Fruit fly (Drosophila melanogaster) whole organism, embryonic: ENCODE data around the gene CG15922.

Experiments used
- CG10267 ChIP-seq: fragments of 200-800 bp; sonication (Bioruptor generic); optimal IDR thresholded peaks from 2 replicates; lab custom pipeline; 2018; ENCODE audit warnings: missing biosample characterization, mild to moderate bottlenecking, missing genetic modification characterization, moderate library complexity
- CG10979 ChIP-seq: fragments of 200-800 bp; sonication (Bioruptor generic); optimal IDR thresholded peaks from 2 replicates; lab custom pipeline; 2018; ENCODE audit warnings: missing biosample characterization, mild to moderate bottlenecking, missing genetic modification characterization, moderate library complexity
- CG12391 ChIP-seq: fragments of 200-800 bp; sonication (Bioruptor generic); optimal IDR thresholded peaks from 3 replicates; lab custom pipeline; 2018; ENCODE audit warnings: missing biosample characterization, mild to moderate bottlenecking, missing genetic modification characterization, moderate library complexity
- CG15514 ChIP-seq: fragments of 200-800 bp; sonication (Bioruptor generic); optimal IDR thresholded peaks from 3 replicates; lab custom pipeline; 2017; ENCODE audit warnings: missing biosample characterization, missing genetic modification characterization, mild to moderate bottlenecking, moderate library complexity, missing genetic modification reagents
- CG1603 ChIP-seq: fragments of 200-800 bp; sonication (Bioruptor generic); optimal IDR thresholded peaks from 2 replicates; lab custom pipeline; 2019; ENCODE audit warnings: missing biosample characterization, mild to moderate bottlenecking, missing genetic modification characterization, moderate library complexity
- CG16815 ChIP-seq: fragments of 200-800 bp; sonication (Bioruptor generic); optimal IDR thresholded peaks from 3 replicates; lab custom pipeline; 2017; ENCODE audit warnings: missing biosample characterization, mild to moderate bottlenecking, missing genetic modification characterization
- CG16863 ChIP-seq: fragments of 200-800 bp; sonication (Bioruptor generic); optimal IDR thresholded peaks from 3 replicates; lab custom pipeline; 2016; ENCODE audit warnings: missing biosample characterization, missing genetic modification characterization
- CG17568 ChIP-seq: fragments of 200-800 bp; sonication (Bioruptor generic); optimal IDR thresholded peaks from 2 replicates; lab custom pipeline; 2018; ENCODE audit warnings: missing biosample characterization, mild to moderate bottlenecking, missing genetic modification characterization, moderate library complexity
- CG18619 ChIP-seq: fragments of 200-800 bp; sonication (Bioruptor generic); optimal IDR thresholded peaks from 3 replicates; lab custom pipeline; 2017; ENCODE audit warnings: missing biosample characterization, mild to moderate bottlenecking, missing genetic modification characterization
- CG18764 ChIP-seq: fragments of 200-800 bp; sonication (Bioruptor generic); optimal IDR thresholded peaks from 3 replicates; lab custom pipeline; 2016; ENCODE audit warnings: missing biosample characterization, missing genetic modification characterization
- CG3838 ChIP-seq: fragments of 200-800 bp; sonication (Bioruptor generic); optimal IDR thresholded peaks from 3 replicates; lab custom pipeline; 2016; ENCODE audit warnings: missing biosample characterization, missing genetic modification characterization
- CG4282 ChIP-seq: fragments of 200-800 bp; sonication (Bioruptor generic); optimal IDR thresholded peaks from 2 replicates; lab custom pipeline; 2016; ENCODE audit warnings: missing biosample characterization, missing genetic modification characterization
- CG5953 ChIP-seq: fragments of 200-800 bp; sonication (Bioruptor generic); IDR thresholded peaks from 2 replicates; pipeline ENCODE4 v1.3.6; 2022; ENCODE audit warnings: missing biosample characterization, missing genetic modification characterization
- CG6654 ChIP-seq: fragments of 200-800 bp; sonication (Bioruptor generic); optimal IDR thresholded peaks from 2 replicates; lab custom pipeline; 2017; ENCODE audit warnings: missing biosample characterization, mild to moderate bottlenecking, missing genetic modification characterization
- CG6689 ChIP-seq: fragments of 200-800 bp; sonication (Bioruptor generic); IDR thresholded peaks from 2 replicates; pipeline ENCODE4 v1.3.6; 2022; ENCODE audit warnings: missing biosample characterization, missing genetic modification characterization
- CG9437 ChIP-seq: fragments of 200-800 bp; sonication (Bioruptor generic); optimal IDR thresholded peaks from 2 replicates; lab custom pipeline; 2018; ENCODE audit warnings: missing biosample characterization, mild to moderate bottlenecking, missing genetic modification characterization
- CTCF ChIP-seq: fragments of 200-800 bp; sonication (Bioruptor generic); optimal IDR thresholded peaks from 2 replicates; lab custom pipeline; 2017; ENCODE audit warnings: missing biosample characterization, mild to moderate bottlenecking, missing genetic modification characterization, moderate library complexity
- Dfd ChIP-seq, 2 experiments: fragments of >200 bp; optimal IDR thresholded peaks; 2 replicates each; lab custom pipeline; 2017; ENCODE audit warnings: missing biosample characterization in 2 of 2, missing genetic modification characterization in 2 of 2
- Dip3 ChIP-seq: fragments of 200-800 bp; sonication (Bioruptor generic); optimal IDR thresholded peaks from 3 replicates; lab custom pipeline; 2016; ENCODE audit warnings: missing biosample characterization, missing genetic modification characterization
- Doc3 ChIP-seq: fragments of 200-800 bp; sonication (Bioruptor generic); IDR thresholded peaks from 3 replicates; pipeline ENCODE4 v1.3.6; 2022; ENCODE audit warnings: missing biosample characterization, missing genetic modification characterization; ENCODE audit not compliant: partially characterized antibody
- Dref ChIP-seq: fragments of 200-800 bp; sonication (Bioruptor generic); IDR thresholded peaks from 2 replicates; pipeline ENCODE4 v1.3.6; 2022; ENCODE audit warnings: missing biosample characterization, missing genetic modification characterization
- H15 ChIP-seq: fragments of 200-800 bp; sonication (Bioruptor generic); IDR thresholded peaks from 3 replicates; pipeline ENCODE4 v1.3.6; 2022; ENCODE audit warnings: missing biosample characterization, missing genetic modification characterization
- H2.0 ChIP-seq: fragments of 200-800 bp; sonication (Bioruptor generic); IDR thresholded peaks from 2 replicates; pipeline ENCODE4 v1.3.6; 2022; ENCODE audit warnings: missing biosample characterization, missing genetic modification characterization
- HHEX ChIP-seq: fragments of 200-800 bp; sonication (Bioruptor generic); optimal IDR thresholded peaks from 3 replicates; lab custom pipeline; 2017; ENCODE audit warnings: missing biosample characterization, mild to moderate bottlenecking, missing genetic modification characterization, missing genetic modification reagents
- Kr ChIP-seq: fragments of 200-800 bp; sonication (Bioruptor generic); optimal IDR thresholded peaks from 2 replicates; lab custom pipeline; 2017; ENCODE audit warnings: missing biosample characterization, mild to moderate bottlenecking, missing genetic modification characterization
- Lim3 ChIP-seq: fragments of 200-800 bp; sonication (Bioruptor generic); IDR thresholded peaks from 2 replicates; pipeline ENCODE4 v1.3.6; 2022; ENCODE audit warnings: missing biosample characterization, missing genetic modification characterization
- MBD-R2 ChIP-seq: fragments of 200-800 bp; sonication (Bioruptor generic); IDR thresholded peaks from 2 replicates; pipeline ENCODE4 v1.3.6; 2022; ENCODE audit warnings: missing biosample characterization, missing genetic modification characterization
- Myb ChIP-seq: fragments of 200-800 bp; sonication (Bioruptor generic); optimal IDR thresholded peaks from 2 replicates; lab custom pipeline; 2016; ENCODE audit warnings: missing biosample characterization, missing genetic modification characterization
- Six4 ChIP-seq: fragments of 200-800 bp; sonication (Bioruptor generic); optimal IDR thresholded peaks from 2 replicates; lab custom pipeline; 2016; ENCODE audit warnings: missing biosample characterization, missing genetic modification characterization
- Spps ChIP-seq: fragments of 200-800 bp; sonication (Bioruptor generic); optimal IDR thresholded peaks from 2 replicates; lab custom pipeline; 2018; ENCODE audit warnings: missing biosample characterization, mild to moderate bottlenecking, missing genetic modification characterization
- Sry-δ ChIP-seq: fragments of 200-800 bp; sonication (Bioruptor generic); optimal IDR thresholded peaks from 2 replicates; lab custom pipeline; 2016; ENCODE audit warnings: missing biosample characterization, missing genetic modification characterization
- Xbp1 ChIP-seq: fragments of 200-800 bp; sonication (Bioruptor generic); optimal IDR thresholded peaks from 3 replicates; lab custom pipeline; 2016; ENCODE audit warnings: missing biosample characterization, mild to moderate bottlenecking, missing genetic modification characterization
- YL-1 ChIP-seq: fragments of 200-800 bp; sonication (Bioruptor generic); optimal IDR thresholded peaks from 3 replicates; lab custom pipeline; 2017; ENCODE audit warnings: missing biosample characterization, mild to moderate bottlenecking, missing genetic modification characterization
- bcd ChIP-seq: fragments of 200-800 bp; sonication (Bioruptor generic); optimal IDR thresholded peaks from 2 replicates; lab custom pipeline; 2017; ENCODE audit warnings: missing biosample characterization, mild to moderate bottlenecking, missing genetic modification characterization
- chif ChIP-seq, 2 experiments: fragments of 200-800 bp; sonication (Bioruptor generic); optimal IDR thresholded peaks; 3 replicates each; lab custom pipeline; 2016; ENCODE audit warnings: missing biosample characterization in 2 of 2, missing genetic modification characterization in 2 of 2
- fd102C ChIP-seq: fragments of 200-800 bp; sonication (Bioruptor generic); optimal IDR thresholded peaks from 2 replicates; lab custom pipeline; 2018; ENCODE audit warnings: missing biosample characterization, mild to moderate bottlenecking, missing genetic modification characterization, moderate library complexity
- ftz-f1 ChIP-seq: fragments of 200-800 bp; sonication (Bioruptor generic); optimal IDR thresholded peaks from 2 replicates; lab custom pipeline; 2016; ENCODE audit warnings: missing biosample characterization, missing genetic modification characterization
- gem ChIP-seq: fragments of 200-800 bp; sonication (Bioruptor generic); optimal IDR thresholded peaks from 2 replicates; lab custom pipeline; 2019; ENCODE audit warnings: missing biosample characterization, mild to moderate bottlenecking, missing genetic modification characterization, moderate library complexity
- hbn ChIP-seq: fragments of 200-800 bp; sonication (Bioruptor generic); IDR thresholded peaks from 2 replicates; pipeline ENCODE4 v1.3.6; 2022; ENCODE audit warnings: missing biosample characterization, missing genetic modification characterization; ENCODE audit not compliant: partially characterized antibody
- her ChIP-seq: fragments of 200-800 bp; sonication (Bioruptor generic); optimal IDR thresholded peaks from 2 replicates; lab custom pipeline; 2016; ENCODE audit warnings: missing biosample characterization, missing genetic modification characterization
- kay ChIP-seq: fragments of 200-800 bp; sonication (Bioruptor generic); optimal IDR thresholded peaks from 2 replicates; lab custom pipeline; 2016; ENCODE audit warnings: missing biosample characterization, missing genetic modification characterization
- lbe ChIP-seq: fragments of 200-800 bp; sonication (Bioruptor generic); optimal IDR thresholded peaks from 2 replicates; lab custom pipeline; 2016; ENCODE audit warnings: missing biosample characterization, mild to moderate bottlenecking, missing genetic modification characterization
- mld ChIP-seq: fragments of 200-800 bp; sonication (Bioruptor generic); IDR thresholded peaks from 3 replicates; pipeline ENCODE4 v1.3.6; 2022; ENCODE audit warnings: missing biosample characterization, missing genetic modification characterization; ENCODE audit not compliant: partially characterized antibody
- pros ChIP-seq: fragments of 200-800 bp; sonication (Bioruptor generic); optimal IDR thresholded peaks from 3 replicates; lab custom pipeline; 2019; ENCODE audit warnings: missing biosample characterization, mild to moderate bottlenecking, missing genetic modification characterization, moderate library complexity
- pzg ChIP-seq: fragments of 200-800 bp; sonication (Bioruptor generic); optimal IDR thresholded peaks from 3 replicates; lab custom pipeline; 2018; ENCODE audit warnings: missing biosample characterization, mild to moderate bottlenecking, missing genetic modification characterization, moderate library complexity
- schlank ChIP-seq: fragments of 200-800 bp; sonication (Bioruptor generic); optimal IDR thresholded peaks from 2 replicates; lab custom pipeline; 2018; ENCODE audit warnings: missing biosample characterization, mild to moderate bottlenecking, missing genetic modification characterization
- ttk ChIP-seq: fragments of 200-800 bp; sonication (Bioruptor generic); IDR thresholded peaks from 2 replicates; pipeline ENCODE4 v2.1.2; 2022; ENCODE audit warnings: missing biosample characterization, missing genetic modification characterization
- tup ChIP-seq: fragments of 200-800 bp; sonication (Bioruptor generic); optimal IDR thresholded peaks from 2 replicates; lab custom pipeline; 2016; ENCODE audit warnings: missing biosample characterization, mild to moderate bottlenecking, missing genetic modification characterization, moderate library complexity
- vnd ChIP-seq: fragments of 200-800 bp; sonication (Bioruptor generic); IDR thresholded peaks from 3 replicates; pipeline ENCODE4 v1.3.6; 2022; ENCODE audit warnings: missing biosample characterization, missing genetic modification characterization; ENCODE audit not compliant: partially characterized antibody

CG15922 gene

DNA sequence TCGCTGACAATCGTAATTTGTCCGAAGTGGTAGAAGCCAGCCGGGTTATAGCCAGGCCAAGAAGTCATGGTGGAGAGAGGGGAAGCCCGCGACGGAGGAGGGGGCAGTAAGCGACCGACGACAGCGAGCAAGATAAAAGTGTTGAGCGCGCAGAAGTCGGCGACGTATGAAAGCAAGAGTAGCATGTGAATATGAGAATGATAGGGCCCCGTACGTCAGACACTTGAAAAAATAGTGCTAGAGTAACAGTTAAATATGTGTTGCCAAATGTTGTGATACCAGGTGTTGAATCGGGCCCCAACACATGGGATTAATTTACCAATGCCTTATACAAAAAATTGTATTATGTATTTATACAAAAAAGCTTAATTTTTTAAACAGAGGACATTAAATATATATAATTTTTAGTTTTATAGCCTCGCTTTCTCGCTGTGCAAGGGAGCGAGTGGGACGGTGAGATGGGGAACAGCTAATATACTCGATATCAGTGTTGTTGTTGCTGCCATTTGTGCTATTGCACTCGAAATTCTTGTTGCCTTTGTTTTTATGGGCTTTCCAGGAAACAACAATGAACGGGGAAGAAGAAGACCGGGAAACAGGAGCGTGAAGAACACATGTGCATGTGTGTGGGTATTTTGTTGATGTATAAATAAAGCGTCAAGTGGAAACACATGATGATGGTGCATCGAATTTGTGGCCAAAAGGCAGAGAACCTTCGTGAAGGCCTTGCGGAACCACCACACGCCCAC is 10.1 kb downstream of the CG15922 start (continued):
- no peak; the same call in 1 of the 2 replicates for TF ChIP-seq Lim3 (GFP tag; lab: Robert Waterston, UW)
- no peak for TF ChIP-seq Dip3 (GFP tag; lab: Kevin White, UChicago)
- TF ChIP-seq fd102C (GFP tag; lab: Kevin White, UChicago), result no peak
- TF ChIP-seq gem (tag; lab: Kevin White, UChicago), result peak; percentile 93
- TF ChIP-seq pros (GFP tag; lab: Kevin White, UChicago), result no peak
- TF ChIP-seq ttk (GFP tag; lab: Robert Waterston, UW), result peak; percentile 77
- TF ChIP-seq ftz-f1 (GFP tag; lab: Kevin White, UChicago), result no peak
- peak; percentile 84 for TF ChIP-seq Xbp1 (GFP tag; lab: Kevin White, UChicago)
- TF ChIP-seq CG17568 (GFP tag; lab: Kevin White, UChicago), result peak; percentile 74
- TF ChIP-seq chif (GFP tag; optimal IDR thresholded peaks at IDR 0.05; lab: Kevin White, UChicago), result peak in 1 of 2 experiments; percentile 52
- peak; percentile 92 for TF ChIP-seq CG10979 (tag; lab: Kevin White, UChicago)
- TF ChIP-seq Kr (GFP tag; lab: Kevin White, UChicago), result no peak
- peak; percentile 54 for TF ChIP-seq CG16863
- peak; percentile 83 for TF ChIP-seq CG10267 (tag; lab: Kevin White, UChicago)
- TF ChIP-seq mld (GFP tag; lab: Robert Waterston, UW), result no peak
- TF ChIP-seq Myb (GFP tag; lab: Kevin White, UChicago), result no peak
- no peak for TF ChIP-seq CG4282 (GFP tag; lab: Kevin White, UChicago)
- peak; percentile 74; the same call in 2 of the 3 replicates for TF ChIP-seq H15 (GFP tag; lab: Robert Waterston, UW)
- no peak for TF ChIP-seq pzg (GFP tag; lab: Kevin White, UChicago)
- TF ChIP-seq Sry-δ (GFP tag; lab: Kevin White, UChicago), result no peak
- no peak for TF ChIP-seq CTCF (GFP tag; lab: Kevin White, UChicago)
- TF ChIP-seq CG12391 (tag; lab: Kevin White, UChicago), result peak; percentile 89
- TF ChIP-seq lbe (GFP tag; lab: Kevin White, UChicago), result peak; percentile 63
- peak; percentile 88 for TF ChIP-seq bcd
- TF ChIP-seq vnd, result no peak
- no peak for TF ChIP-seq YL-1 (GFP tag; lab: Kevin White, UChicago)
- 0 out of 2 replicates have a peak, but pooled peaks have one; percentile 18 for TF ChIP-seq Dref (GFP tag; lab: Robert Waterston, UW)
- peak; percentile 67 for TF ChIP-seq CG15514 (GFP tag; lab: Kevin White, UChicago)
- peak; percentile 73 for TF ChIP-seq Six4 (GFP tag; lab: Kevin White, UChicago)
- TF ChIP-seq MBD-R2 (GFP tag; lab: Robert Waterston, UW), result peak; percentile 62
- peak; percentile 49 for TF ChIP-seq schlank
- TF ChIP-seq H2.0 (GFP tag; lab: Robert Waterston, UW), result peak; percentile 72; the same call in 1 of the 2 replicates
- TF ChIP-seq Doc3 (GFP tag; lab: Robert Waterston, UW), result no peak
- TF ChIP-seq CG3838 (GFP tag; lab: Kevin White, UChicago), result peak; percentile 41
- peak; percentile 89 for TF ChIP-seq CG6689
- TF ChIP-seq CG18764 (GFP tag; lab: Kevin White, UChicago), result peak; percentile 66
- no peak for TF ChIP-seq Dfd (GFP tag; optimal IDR thresholded peaks at IDR 0.05; lab: Kevin White, UChicago)
- peak; percentile 87 for TF ChIP-seq CG16815 (GFP tag; lab: Kevin White, UChicago)
- peak; percentile 64 for TF ChIP-seq CG5953 (GFP tag; lab: Robert Waterston, UW)
- peak; percentile 62 for TF ChIP-seq Spps (tag; lab: Kevin White, UChicago)
- TF ChIP-seq HHEX, result peak; percentile 88
- TF ChIP-seq CG9437, result peak; percentile 71
- peak; percentile 62 for TF ChIP-seq kay (GFP tag; lab: Kevin White, UChicago)
- no peak for TF ChIP-seq her (GFP tag; lab: Kevin White, UChicago)
- peak; percentile 86 for TF ChIP-seq CG18619
- peak; percentile 70 for TF ChIP-seq tup (GFP tag; lab: Kevin White, UChicago)
- TF ChIP-seq CG1603, result peak; percentile 42
- no peak for TF ChIP-seq hbn (GFP tag; lab: Robert Waterston, UW)
- peak; percentile 78 for TF ChIP-seq CG6654
